Fruit fly (Drosophila melanogaster): Measurements from ENCODE around the gene CG3106.
A peak's percentile ranks its signal among the peaks of the same experiment; 100 is the strongest.

The CG3106 gene

DNA sequence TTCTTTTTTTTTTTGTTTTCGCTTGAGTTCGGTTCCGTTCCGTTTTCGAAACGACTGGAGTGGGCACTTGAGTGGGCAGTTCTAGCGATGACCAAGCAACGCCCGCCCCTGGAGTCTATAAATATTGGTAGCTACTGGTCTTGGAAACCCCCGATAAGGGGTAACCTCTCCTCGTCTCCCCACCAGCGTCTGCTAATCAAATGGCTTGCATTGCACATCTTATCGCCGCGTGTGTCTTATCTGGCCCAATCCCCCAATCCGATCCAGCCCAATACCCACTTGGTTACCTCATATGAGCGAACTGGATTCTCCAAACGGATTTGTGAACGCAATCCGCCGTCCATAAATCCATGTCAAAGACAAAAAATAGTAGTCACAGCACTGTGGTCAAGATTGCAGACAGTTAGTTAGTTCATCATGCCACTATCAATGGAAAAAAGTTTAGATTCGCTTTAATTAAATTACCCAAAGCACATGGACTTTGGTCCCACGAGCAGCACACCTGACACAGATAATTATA, at the start of gene CG3106:
Gene CG3106, minus strand, starts transcription at position 107 of the 520 bp plus-strand sequence.
- TF ChIP-seq ss (GFP tag; optimal IDR thresholded peaks at IDR 0.05) (no peak), spab (GFP tag; optimal IDR thresholded peaks at IDR 0.05) (no peak), vri (GFP tag; optimal IDR thresholded peaks at IDR 0.05) (peak; percentile 86), Eip75B (GFP tag; optimal IDR thresholded peaks at IDR 0.05) (no peak), Gug (GFP tag; IDR thresholded peaks at IDR 0.05) (no peak), Eip93F (GFP tag; optimal IDR thresholded peaks at IDR 0.05) (peak; percentile 23)

DNA sequence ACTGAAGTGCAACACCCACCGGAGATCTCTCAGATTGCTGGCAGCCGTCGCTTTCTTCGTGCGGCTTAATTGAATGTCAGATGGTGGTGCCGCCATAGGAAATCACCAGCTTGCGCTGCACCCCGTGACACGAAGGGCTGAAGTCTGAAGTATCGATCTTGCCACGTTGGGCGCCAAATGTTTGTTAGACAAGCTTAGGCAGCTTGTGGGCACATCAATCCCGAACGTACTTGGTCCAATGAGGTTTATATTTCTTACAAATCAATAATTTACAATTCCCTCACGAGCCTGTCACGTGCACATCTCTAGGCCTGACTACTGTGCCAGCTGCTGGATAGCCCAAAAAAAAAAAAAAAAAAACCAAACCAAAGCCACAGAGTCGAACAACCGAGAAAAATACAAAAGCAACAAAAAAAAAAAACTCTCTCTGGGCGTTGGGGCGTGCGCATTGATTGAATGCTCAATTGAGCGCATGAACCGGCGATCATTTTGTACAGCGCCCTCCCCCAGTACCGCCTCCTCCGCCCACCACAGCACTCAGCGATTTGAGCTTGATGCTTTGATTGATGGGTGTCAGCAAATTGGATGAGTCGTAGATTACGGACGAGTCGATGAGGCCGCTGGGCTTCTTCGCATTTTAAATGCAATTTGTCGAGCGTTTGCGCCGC, 45.3 kb upstream of the CG3106 start:
- TF ChIP-seq CG1621 (tag; optimal IDR thresholded peaks at IDR 0.05) (no peak), Lpt (GFP tag; optimal IDR thresholded peaks at IDR 0.05) (no peak), cyc (GFP tag; optimal IDR thresholded peaks at IDR 0.05) (no peak), CG8319 (GFP tag; optimal IDR thresholded peaks at IDR 0.05) (no peak), Eip93F (GFP tag; optimal IDR thresholded peaks at IDR 0.05) (no peak), Eip78C (GFP tag) (peak; percentile 30), CG6276 (GFP tag; optimal IDR thresholded peaks at IDR 0.05) (no peak), CG32006 (GFP tag; optimal IDR thresholded peaks at IDR 0.05) (peak; percentile 12), CG8119 (GFP tag; IDR thresholded peaks at IDR 0.05) (no peak)

DNA sequence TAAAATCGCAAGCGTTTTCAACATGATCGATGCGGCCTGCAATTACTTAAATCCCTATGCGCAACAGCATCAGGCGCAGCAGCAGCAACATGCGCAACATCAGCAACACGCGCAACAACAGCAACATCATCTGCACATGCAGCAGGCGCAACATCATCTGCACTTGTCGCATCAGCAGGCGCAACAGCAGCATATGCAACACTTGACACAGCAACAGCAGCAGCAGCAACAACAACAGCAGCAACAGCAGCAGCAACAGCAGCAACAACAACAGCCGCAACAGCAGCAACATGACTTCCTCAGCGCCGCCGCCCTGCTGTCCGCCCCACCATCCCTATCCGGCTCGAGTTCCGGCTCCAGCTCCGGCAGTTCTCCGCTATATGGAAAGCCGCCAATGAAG, 31.9 kb upstream of the CG3106 start:
- TF ChIP-seq Hr38 (GFP tag; optimal IDR thresholded peaks at IDR 0.05) (no peak), dac (GFP tag; optimal IDR thresholded peaks at IDR 0.05) (no peak), CG8319 (GFP tag; optimal IDR thresholded peaks at IDR 0.05) (no peak), CG15336 (GFP tag; IDR thresholded peaks at IDR 0.05) (no peak), Sox15 (GFP tag; optimal IDR thresholded peaks at IDR 0.05) (no peak), Ets96B (tag; optimal IDR thresholded peaks at IDR 0.05) (no peak), Eip75B (GFP tag; optimal IDR thresholded peaks at IDR 0.05) (no peak), CG6163 (GFP tag; IDR thresholded peaks at IDR 0.05) (no peak), ss (GFP tag; optimal IDR thresholded peaks at IDR 0.05) (no peak), topi (GFP tag; optimal IDR thresholded peaks at IDR 0.05) (no peak), CG8119 (GFP tag; IDR thresholded peaks at IDR 0.05) (no peak), Blimp-1 (GFP tag; optimal IDR thresholded peaks at IDR 0.05) (no peak), CG31627 (GFP tag; optimal IDR thresholded peaks at IDR 0.05) (no peak), Sox102F (GFP tag; optimal IDR thresholded peaks at IDR 0.05) (no peak), Hr4 (GFP tag; optimal IDR thresholded peaks at IDR 0.05) (no peak), Smox (GFP tag; optimal IDR thresholded peaks at IDR 0.05) (no peak), CG9139 (GFP tag; optimal IDR thresholded peaks at IDR 0.05) (no peak)

DNA sequence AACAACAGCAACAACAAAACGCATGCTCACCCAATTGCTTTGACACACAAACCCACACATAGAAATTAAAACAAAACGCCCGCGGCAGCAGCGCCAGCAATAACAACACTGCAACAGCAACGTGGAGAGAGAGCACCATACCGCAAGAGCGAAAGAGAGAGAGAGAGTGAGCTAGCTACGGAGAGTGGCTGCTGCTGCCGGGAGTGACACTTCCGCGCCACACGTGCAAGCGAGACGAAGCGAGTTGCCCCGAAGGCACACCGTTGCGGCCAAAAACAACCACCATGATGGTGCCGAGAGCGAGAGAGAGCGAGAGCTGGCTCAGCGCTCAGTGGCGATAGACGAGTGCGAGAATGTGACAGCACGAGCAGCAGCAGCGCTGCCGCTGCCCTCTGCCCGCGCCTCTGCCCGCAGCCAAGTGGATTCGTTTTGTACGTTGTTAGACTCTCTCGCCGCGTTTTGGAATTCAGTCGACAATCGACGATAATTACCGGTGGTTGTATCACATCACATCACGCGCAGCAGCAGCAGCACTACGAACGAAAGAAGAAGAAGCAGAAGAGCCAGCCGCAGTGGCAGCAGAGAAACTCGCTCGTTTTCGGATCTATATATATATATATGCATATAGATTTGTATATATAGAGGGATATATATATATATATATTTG, 31.1 kb upstream of the CG3106 start, which contains the start of gene btd:
Gene btd, plus strand, starts transcription at position 467 of the 667 bp plus-strand sequence.
- TF ChIP-seq OdsH (GFP tag; optimal IDR thresholded peaks at IDR 0.05) (no peak), CG8119 (GFP tag; IDR thresholded peaks at IDR 0.05) (peak; percentile 71), CG10669 (GFP tag; optimal IDR thresholded peaks at IDR 0.05) (no peak), Ets21C (GFP tag; optimal IDR thresholded peaks at IDR 0.05) (no peak), esn (GFP tag; optimal IDR thresholded peaks at IDR 0.05) (no peak), Eip75B (GFP tag; optimal IDR thresholded peaks at IDR 0.05) (peak; percentile 7), fd85E (GFP tag; optimal IDR thresholded peaks at IDR 0.05) (no peak), CG15336 (GFP tag; IDR thresholded peaks at IDR 0.05) (peak; percentile 24; the same call in 1 of the 2 replicates), achi (GFP tag; optimal IDR thresholded peaks at IDR 0.05) (peak; percentile 13), Sox102F (GFP tag; optimal IDR thresholded peaks at IDR 0.05) (no peak), svp (GFP tag) (no peak), net (GFP tag; optimal IDR thresholded peaks at IDR 0.05) (peak; percentile 7), Smox (GFP tag; optimal IDR thresholded peaks at IDR 0.05) (no peak), vri (GFP tag; optimal IDR thresholded peaks at IDR 0.05) (no peak), fd59A (GFP tag; optimal IDR thresholded peaks at IDR 0.05) (peak; percentile 29), salr (GFP tag; optimal IDR thresholded peaks at IDR 0.05) (peak in 1 of 2 experiments; percentile 41), ss (GFP tag; optimal IDR thresholded peaks at IDR 0.05) (peak; percentile 52 to 53), Sox14 (GFP tag; optimal IDR thresholded peaks at IDR 0.05) (peak; percentile 27), CG4318 (GFP tag; optimal IDR thresholded peaks at IDR 0.05) (no peak), lz (GFP tag; optimal IDR thresholded peaks at IDR 0.05) (peak; percentile 7), CG16779 (tag; optimal IDR thresholded peaks at IDR 0.05) (no peak), Met (GFP tag; optimal IDR thresholded peaks at IDR 0.05) (no peak), CG34406 (GFP tag; optimal IDR thresholded peaks at IDR 0.05) (peak; percentile 14), CG31627 (GFP tag; optimal IDR thresholded peaks at IDR 0.05) (no peak), CG7368 (GFP tag; optimal IDR thresholded peaks at IDR 0.05) (no peak)
